Worm (Caenorhabditis elegans) whole organism, L4/young adult: ENCODE data around the gene srbc-2.
"Not testable (repeated sequence)": the region's sequence is repeated elsewhere in the genome, so short reads cannot be mapped to it uniquely, and the experiment has no call there.

Experiments used
- W03F9.2 ChIP-seq: fragments of 150-350 bp; optimal IDR thresholded peaks from 2 replicates; lab custom pipeline; 2014; ENCODE audit warnings: missing biosample characterization, missing genetic modification characterization
- dao-5 ChIP-seq: sonication (generic microtip); optimal IDR thresholded peaks from 2 replicates; lab custom pipeline; 2016; ENCODE audit warnings: missing genotype, missing genetic modification characterization, moderate library complexity, missing compliant biosample characterization
- him-1 ChIP-seq: sonication (generic microtip); optimal IDR thresholded peaks from 2 replicates; lab custom pipeline; 2016; ENCODE audit warnings: missing genotype, missing genetic modification reagents, missing genetic modification characterization, missing compliant biosample characterization

The srbc-2 gene

DNA sequence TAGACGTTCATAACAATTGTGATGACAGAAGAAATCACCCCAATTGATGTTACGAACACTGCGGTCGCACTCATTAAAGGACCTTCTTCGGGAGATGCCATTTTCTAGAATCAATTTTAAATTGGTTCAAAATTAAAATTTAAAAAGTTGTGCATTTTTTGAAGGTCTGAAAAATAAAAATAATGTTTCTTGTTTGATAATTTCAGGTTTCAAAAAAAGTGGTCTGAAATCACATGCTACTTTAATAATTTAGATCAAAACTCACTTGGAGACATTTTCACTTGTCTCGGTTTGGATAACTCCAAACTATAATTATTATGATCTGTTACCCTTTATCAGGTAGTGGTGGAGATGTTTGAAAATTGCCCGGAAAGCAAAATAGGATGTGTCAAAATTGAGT, at the start of gene srbc-2:
Gene srbc-2, minus strand, starts transcription at position 101 of the 400 bp plus-strand sequence.
- TF ChIP-seq dao-5 (tag; lab: Kevin White, UChicago) = no peak
- TF ChIP-seq him-1 = no peak
- no peak for TF ChIP-seq W03F9.2

DNA sequence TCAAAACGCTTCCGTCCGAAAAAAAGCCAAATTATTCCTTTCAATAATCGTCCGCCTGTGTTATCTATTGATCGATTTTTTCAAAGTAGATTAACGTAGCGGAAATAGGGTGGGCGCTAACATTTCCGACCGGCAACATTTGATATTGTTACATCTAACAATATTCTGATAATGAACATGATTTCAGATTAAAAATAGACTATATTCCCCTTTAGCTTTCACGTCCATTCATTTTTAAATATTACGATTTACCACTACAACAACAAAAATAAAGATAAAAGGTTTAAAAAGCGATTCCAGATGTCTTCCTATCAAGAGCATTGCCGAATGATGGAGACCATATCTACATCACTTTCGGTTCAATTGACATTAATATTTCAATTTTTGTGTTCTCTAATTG, 49.2 kb upstream of the srbc-2 start, which contains the start of gene srab-22:
Gene srab-22, plus strand, starts transcription at position 301 of the 400 bp plus-strand sequence.
- TF ChIP-seq dao-5 (tag; lab: Kevin White, UChicago) (no peak), him-1 (no peak), W03F9.2 (no peak)

DNA sequence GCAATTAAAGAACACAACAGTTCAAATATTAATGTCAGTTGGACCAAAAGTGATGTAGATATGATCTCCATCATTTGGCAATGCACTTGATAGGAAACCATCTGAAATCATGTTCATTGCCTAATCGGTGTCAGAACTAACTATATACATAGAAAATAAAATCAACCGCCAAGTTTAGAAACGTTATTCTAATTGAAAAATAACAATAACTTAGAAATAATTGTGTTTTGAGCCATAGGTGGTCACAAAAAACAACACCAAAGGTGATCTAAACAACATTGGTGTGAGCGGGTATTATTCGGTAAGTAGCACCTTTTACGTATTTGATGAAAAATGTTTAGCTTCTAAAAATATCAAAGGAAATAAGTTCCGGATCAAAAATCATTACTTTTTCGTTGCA, 47.5 kb upstream of the srbc-2 start, which contains the start of gene srab-21:
Gene srab-21, minus strand, starts transcription at position 101 of the 400 bp plus-strand sequence.
- TF ChIP-seq W03F9.2 (no peak), him-1 (no peak)

DNA sequence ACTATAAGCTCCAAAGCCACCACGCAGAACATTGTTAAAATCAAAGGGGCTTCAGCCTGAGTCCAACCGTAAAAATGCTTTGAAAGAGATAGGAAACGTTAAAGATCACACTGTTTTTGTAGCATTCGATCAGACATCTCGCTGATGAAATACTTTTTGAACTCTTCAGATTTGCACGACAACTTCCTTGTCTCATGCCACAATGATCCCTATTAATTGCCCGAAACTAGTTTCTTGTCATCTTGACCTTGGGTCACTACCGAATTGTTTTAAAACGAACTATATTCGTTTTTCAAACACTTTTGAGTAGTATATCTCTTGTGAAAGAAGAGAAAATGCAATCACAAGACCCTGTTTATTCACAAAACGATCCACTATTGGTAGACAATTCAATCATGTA, 41.1 kb upstream of the srbc-2 start, which contains the start of gene T20D4.3:
Gene T20D4.3, plus strand, starts transcription at position 301 of the 400 bp plus-strand sequence.
- TF ChIP-seq dao-5 (tag; lab: Kevin White, UChicago) = no peak
- no peak for TF ChIP-seq him-1
- no peak for TF ChIP-seq W03F9.2

DNA sequence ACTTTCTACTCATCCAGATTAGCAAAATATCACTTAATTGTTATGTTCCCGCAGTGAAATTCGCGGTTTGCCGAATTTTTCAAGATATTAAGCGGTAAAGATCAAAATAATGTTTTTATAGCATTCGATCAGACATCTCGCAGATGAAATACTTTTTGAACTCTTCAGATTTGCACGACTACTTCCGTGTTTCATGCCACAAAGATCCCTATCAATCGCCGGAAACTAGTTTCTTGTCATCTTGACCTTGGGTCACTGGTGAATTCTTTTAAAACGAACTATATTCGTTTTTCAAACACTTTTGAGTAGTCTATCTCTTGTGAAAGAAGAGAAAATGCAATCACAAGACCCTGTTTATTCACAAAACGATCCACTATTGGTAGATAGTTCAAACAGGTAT, 36.1 kb upstream of the srbc-2 start, which contains the start of gene txt-11:
Gene txt-11, plus strand, starts transcription at position 301 of the 400 bp plus-strand sequence.
- TF ChIP-seq him-1 (no peak), W03F9.2 (no peak), dao-5 (tag; lab: Kevin White, UChicago) (no peak)

DNA sequence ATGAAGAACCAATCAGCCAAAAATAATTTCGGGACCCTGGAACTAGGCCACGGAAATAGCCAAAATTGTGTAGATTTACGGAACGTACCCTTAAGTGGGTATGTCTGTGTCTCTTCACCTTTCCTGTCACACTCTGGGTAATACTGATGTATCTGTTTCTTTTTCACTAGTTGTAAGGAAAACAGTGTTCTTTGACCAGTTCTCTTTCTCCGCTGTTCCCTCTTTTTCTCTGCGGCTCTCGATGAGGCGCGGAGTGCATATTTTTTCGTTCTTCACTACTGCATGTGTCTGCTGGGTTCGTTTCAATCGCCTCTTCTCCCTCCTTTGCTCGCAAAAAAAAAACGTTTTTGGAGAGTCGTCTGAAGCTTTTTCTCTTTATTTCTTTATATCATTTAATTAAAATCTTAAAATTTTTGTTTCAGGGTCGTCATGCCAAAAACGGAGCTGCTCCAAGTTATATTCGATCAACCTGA, 33.3 kb upstream of the srbc-2 start, which contains the start of gene arrd-22:
Gene arrd-22, plus strand, starts transcription at position 423 of the 473 bp plus-strand sequence.
- TF ChIP-seq W03F9.2 = no peak
- no peak for TF ChIP-seq him-1
- no peak for TF ChIP-seq dao-5 (tag; lab: Kevin White, UChicago)

DNA sequence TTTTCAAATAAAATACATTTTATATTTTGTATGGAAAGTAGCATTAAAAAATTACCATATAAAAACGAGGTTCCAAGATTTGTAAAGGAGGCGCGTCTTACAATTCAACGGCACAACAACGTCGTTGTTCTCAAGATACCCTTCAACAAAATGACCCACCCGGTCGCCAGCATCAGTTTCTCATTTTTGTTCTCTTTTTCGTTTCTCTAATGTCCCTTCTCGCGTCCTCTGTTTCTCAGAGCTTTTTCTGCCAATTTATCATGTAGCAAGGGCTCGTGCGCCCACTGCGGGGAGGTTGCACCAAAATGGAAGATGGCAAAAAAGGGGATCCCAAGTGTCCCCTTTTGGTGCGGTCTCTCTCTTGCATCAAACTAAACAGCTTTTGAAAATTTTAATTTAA, 32.6 kb upstream of the srbc-2 start:
- no peak for TF ChIP-seq W03F9.2
- TF ChIP-seq dao-5 (tag; lab: Kevin White, UChicago) = no peak
- no peak for TF ChIP-seq him-1

DNA sequence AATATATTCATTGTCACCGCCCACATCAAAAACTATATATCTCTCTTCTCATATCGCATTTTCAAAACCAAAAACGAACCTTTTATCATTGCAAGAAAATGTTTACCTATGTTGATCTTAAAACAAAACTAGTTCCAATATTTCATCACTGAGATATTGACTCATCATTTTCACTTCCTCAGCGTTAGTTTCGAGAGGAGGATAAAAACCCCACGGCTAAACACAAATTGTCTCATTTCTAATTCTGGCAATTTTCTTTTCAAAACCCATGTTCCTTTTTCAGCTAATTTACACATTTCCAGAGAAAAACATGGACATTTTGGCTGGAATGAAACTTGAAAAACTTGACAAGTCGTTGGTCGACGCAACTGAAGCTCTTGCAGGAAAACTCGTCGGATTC, 31.7 kb upstream of the srbc-2 start, which contains the start of gene T20D4.7:
Gene T20D4.7, plus strand, starts transcription at position 301 of the 400 bp plus-strand sequence.
- TF ChIP-seq him-1 (no peak), dao-5 (tag; lab: Kevin White, UChicago) (no peak), W03F9.2 (no peak)

DNA sequence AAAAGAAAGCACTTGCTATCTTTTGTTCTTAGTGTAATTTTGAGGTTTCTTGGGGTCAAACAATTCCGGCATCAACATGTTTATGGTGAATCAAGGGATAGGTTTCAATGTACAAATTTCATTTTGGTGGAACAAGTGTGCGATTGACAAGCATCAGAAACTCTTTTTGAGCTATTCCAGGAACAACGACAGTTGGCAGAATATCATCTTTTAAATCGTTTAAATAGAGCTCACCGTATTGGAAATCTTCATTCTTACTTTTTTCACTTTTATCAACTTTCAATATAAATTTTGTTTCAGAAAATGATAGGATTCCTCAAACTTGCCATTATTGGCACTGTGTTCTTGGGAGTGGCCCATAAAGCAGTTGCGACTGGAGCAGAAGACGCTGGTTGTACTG, 23.1 kb upstream of the srbc-2 start, which contains the start of gene T20D4.10:
Gene T20D4.10, plus strand, starts transcription at position 301 of the 400 bp plus-strand sequence.
- not testable (repeated sequence) for TF ChIP-seq W03F9.2; him-1; dao-5 (tag; lab: Kevin White, UChicago)

DNA sequence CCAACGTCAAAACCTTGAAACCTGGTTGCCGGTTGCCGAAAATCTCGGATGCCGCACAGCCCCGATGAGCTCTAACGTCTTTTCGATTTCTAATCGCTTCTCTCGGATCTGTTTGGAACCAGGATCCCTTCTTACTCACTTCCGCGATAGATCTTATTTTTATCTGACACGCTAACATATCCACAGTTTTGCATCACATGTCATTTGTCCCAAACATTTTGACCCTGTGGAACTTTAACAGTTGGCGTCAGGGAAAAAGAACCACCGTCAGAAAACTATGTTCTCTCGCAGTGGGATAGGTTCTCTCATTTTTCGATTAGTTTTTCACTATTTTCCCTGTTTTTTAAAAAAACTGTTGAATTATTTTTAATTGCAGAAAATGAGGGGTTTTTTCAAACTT, 21.4 kb upstream of the srbc-2 start, which contains the start of gene T20D4.11:
Gene T20D4.11, plus strand, starts transcription at position 377 of the 400 bp plus-strand sequence.
- TF ChIP-seq W03F9.2 (no peak), him-1 (no peak), dao-5 (tag; lab: Kevin White, UChicago) (no peak)

DNA sequence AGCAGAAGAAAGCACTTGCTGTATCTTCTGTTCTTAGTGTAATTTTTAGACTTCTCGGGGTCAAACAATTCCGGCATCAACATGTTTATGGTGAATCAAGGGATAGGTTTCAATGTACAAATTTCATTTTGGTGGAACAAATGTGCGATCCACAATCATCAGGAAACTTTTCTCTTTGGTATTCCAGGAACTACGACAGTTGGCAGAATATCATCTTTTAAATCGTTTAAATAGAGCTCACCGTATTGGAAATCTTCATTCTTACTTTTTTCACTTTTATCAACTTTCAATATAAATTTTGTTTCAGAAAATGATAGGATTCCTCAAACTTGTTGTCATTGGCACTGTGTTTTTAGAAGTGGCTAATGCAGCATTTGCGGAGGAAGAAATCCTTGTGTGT, 19.9 kb upstream of the srbc-2 start, which contains the start of gene T20D4.12:
Gene T20D4.12, plus strand, starts transcription at position 301 of the 400 bp plus-strand sequence.
- not testable (repeated sequence) for TF ChIP-seq W03F9.2; him-1; dao-5 (tag; lab: Kevin White, UChicago)

DNA sequence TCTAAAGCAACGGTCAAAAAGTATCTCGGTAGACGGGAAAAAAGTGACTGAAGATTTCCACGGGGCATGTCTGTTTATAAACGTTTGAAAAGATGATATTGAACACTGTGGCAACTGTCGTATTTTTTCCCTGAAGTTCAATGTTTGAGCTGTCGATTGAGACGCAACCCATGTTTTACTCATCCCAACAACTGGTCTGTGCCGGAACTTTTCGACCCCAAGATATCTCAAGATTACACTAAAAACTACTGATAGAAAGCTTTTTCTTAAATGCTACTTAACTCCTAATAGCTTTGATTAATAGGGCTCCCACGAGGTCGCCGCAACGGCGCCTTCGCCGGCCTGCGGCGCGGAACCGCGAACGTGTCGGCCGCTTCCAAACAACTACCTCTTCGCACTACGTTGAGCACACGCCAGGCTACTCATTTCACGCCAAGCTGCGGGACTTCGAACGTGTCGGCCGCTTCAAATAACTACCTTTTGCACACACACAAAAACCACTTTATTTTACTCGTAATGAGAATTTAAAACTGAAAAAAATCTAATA, 17.9 kb upstream of the srbc-2 start, which contains the start of gene T20D4.15:
Gene T20D4.15, minus strand, starts transcription at position 51 of the 547 bp plus-strand sequence.
- TF ChIP-seq dao-5 (tag; lab: Kevin White, UChicago) (no peak), W03F9.2 (no peak), him-1 (no peak)

DNA sequence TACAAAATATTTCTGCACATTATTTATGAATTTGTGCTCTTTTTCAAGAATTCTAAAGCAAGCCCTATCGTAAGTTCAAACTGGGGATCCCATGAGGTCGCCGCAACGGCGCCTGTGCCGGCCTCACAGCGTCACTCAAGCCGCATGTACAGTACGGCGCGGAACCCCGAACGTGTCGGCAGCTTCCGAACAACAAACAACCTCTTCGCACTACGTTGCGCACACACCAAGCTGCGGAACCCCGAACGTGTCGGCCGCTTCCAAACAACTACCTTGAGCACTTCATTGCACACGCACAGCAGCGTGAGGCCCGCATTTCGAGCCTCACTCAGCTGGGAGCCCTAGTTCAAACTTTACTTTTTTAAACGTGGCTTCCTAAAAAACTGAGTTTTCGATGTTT, 17.2 kb upstream of the srbc-2 start:
- TF ChIP-seq dao-5 (tag; lab: Kevin White, UChicago) (no peak), W03F9.2 (no peak), him-1 (no peak)

DNA sequence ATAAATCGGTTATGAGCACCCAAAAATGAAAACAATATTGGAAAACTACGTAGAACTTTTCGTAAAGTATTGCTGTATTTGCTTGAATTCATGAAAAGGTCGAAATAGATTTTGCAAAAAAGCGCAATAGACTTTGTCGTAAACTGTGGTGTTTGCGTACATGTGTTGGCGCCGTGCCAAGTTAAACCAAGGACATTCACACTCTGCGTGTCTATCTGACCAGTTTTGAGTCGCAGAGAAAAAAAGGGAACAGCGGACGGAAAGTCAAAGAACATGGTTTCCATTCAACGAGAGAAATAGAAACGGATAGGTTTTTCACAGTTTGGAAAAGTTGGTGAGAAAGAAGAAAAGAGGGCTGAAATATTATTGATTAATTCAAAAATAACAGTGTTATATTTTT, 14.1 kb upstream of the srbc-2 start:
- TF ChIP-seq dao-5 (tag; lab: Kevin White, UChicago) (no peak), W03F9.2 (no peak), him-1 (no peak)

DNA sequence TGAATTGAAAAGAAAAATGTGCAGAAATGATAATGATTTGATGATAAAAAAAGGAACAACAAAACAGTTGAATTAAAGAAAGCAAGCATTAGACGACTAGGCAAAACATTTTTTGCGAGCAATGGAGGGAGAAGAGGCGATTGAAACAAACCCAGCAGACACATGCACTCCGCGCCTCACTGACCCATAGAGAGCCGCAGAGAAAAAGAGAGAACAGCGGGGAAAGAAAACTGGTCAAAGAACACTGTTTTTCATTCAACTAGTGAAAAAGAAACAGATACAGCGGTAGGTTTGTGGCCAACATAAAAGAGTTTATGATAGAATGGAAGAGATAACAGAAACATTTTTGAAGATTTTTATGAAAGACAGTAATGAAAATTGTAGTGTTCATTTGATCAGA, 11.4 kb upstream of the srbc-2 start:
- TF ChIP-seq dao-5 (tag; lab: Kevin White, UChicago) (no peak), W03F9.2 (no peak), him-1 (no peak)
